Worm (Caenorhabditis elegans): ENCODE data around the gene fbxa-52.

DNA sequence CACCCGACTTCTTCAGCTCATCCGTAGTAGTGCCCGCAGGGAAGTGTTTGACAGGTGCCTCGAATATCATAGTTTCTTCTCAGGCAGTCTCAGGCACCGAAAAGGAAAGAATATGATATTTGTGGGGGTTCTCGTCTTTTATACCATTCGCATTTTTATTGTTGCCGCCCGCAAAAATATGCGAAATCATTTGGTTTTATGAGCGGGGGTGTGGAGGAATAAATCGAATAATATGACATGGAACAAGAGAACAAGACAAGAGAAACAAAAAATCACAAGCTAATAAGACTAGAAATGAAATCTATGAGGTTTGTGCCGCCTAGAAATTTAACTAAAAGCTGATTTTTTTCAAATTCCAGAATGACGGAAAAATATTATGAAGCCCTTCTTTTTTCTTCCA is 7.9 kb upstream of the fbxa-52 start, which contains the start of gene F07G6.8:
- TF ChIP-seq nhr-11 (tag; optimal IDR thresholded peaks at IDR 0.05), result no peak
- TF ChIP-seq pax-1 (tag; optimal IDR thresholded peaks at IDR 0.05), result no peak
- no peak for TF ChIP-seq ama-1 (optimal IDR thresholded peaks at IDR 0.05)
- no peak for TF ChIP-seq elt-2 (tag; optimal IDR thresholded peaks at IDR 0.05)
- TF ChIP-seq ceh-2 (tag; optimal IDR thresholded peaks at IDR 0.05), result no peak
- no peak for TF ChIP-seq odd-2 (tag; optimal IDR thresholded peaks at IDR 0.05)
- no peak for TF ChIP-seq ets-4 (tag; optimal IDR thresholded peaks at IDR 0.05)
- TF ChIP-seq ceh-48 (tag; optimal IDR thresholded peaks at IDR 0.05), result no peak
- TF ChIP-seq gmeb-2 (tag; optimal IDR thresholded peaks at IDR 0.05), result no peak
- TF ChIP-seq pha-4 (tag; optimal IDR thresholded peaks at IDR 0.05), result no peak
- TF ChIP-seq ceh-34 (tag; optimal IDR thresholded peaks at IDR 0.05), result no peak
- no peak for TF ChIP-seq ceh-31 (tag; optimal IDR thresholded peaks at IDR 0.05)
- TF ChIP-seq dmd-4 (tag; optimal IDR thresholded peaks at IDR 0.05; ENCODE audit: borderline replicate concordance), result no peak

All from whole organism, late embryonic.